Worm (Caenorhabditis elegans) whole organism, L4/young adult: ENCODE measurements around the gene F46C5.2.

Source experiments
- W03F9.2 ChIP-seq: fragments of 150-350 bp; optimal IDR thresholded peaks from 2 replicates; lab custom pipeline; 2014; ENCODE audit warnings: missing biosample characterization, missing genetic modification characterization
- dao-5 ChIP-seq: sonication (generic microtip); optimal IDR thresholded peaks from 2 replicates; lab custom pipeline; 2016; ENCODE audit warnings: missing genotype, missing genetic modification characterization, moderate library complexity, missing compliant biosample characterization
- him-1 ChIP-seq: sonication (generic microtip); optimal IDR thresholded peaks from 2 replicates; lab custom pipeline; 2016; ENCODE audit warnings: missing genotype, missing genetic modification reagents, missing genetic modification characterization, missing compliant biosample characterization

The F46C5.2 gene

ce11 chrII:8829189-8829588 is at the start of gene F46C5.2:
Gene F46C5.2, minus strand, starts transcription at chrII:8829289.
- no peak for TF ChIP-seq W03F9.2
- TF ChIP-seq dao-5 (tag; lab: Kevin White, UChicago), result no peak
- TF ChIP-seq him-1, result no peak

ce11 chrII:8878528-8878927 is 49.4 kb upstream of the F46C5.2 start:
- no peak for TF ChIP-seq W03F9.2
- no peak for TF ChIP-seq him-1
- TF ChIP-seq dao-5 (tag; lab: Kevin White, UChicago), result no peak

DNA sequence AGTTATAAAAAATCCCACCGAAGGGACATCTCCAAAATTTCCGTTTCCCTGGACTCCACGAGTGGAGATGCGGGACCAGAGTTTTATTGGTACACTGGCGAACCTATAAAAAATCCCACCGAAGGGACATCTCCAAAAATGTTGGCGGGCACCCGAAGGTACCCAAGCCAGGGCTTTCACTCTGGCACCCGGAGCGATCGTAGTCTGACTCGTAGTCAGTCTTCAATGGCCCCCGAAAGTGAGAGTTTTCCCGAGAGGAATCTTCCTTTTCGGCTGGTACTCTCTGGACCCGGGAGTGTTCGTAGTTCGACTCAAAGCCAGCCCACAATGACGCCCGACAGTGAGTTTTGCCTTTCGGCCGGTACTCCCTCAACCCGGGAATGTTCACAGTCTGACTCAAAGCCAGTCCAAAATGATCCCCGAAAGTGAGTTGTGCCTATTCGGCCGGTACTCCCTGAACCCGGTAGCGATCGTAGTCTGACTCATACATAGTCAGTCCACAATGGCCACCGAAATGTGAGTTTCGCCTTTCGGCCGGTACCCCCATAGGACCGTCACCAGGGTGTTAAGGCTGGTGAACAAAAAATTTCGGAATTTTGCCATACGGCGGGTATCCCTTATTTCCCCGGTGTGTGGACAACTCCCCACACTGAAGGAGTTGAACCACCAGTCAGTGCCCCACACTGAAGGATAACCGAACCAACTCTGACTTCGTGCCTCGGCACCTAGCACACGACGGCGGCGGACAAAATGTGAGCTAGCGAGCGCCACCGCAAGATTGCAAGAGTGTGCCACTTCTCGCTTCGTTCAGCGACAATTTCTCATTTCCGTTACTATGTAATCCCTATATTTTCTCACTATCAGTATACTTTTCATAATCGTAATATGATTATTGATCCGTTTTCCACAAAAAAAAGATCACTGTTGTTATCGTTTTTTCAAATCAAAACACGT is 48.2 kb upstream of the F46C5.2 start:
- no peak for TF ChIP-seq dao-5 (tag; lab: Kevin White, UChicago)
- no peak for TF ChIP-seq W03F9.2
- TF ChIP-seq him-1, result no peak

ce11 chrII:8873842-8874241 is 44.8 kb upstream of the F46C5.2 start, which contains the start of gene T07D4.2:
Gene T07D4.2, minus strand, starts transcription at chrII:8873942.
- TF ChIP-seq W03F9.2 (no peak), him-1 (no peak), dao-5 (tag; lab: Kevin White, UChicago) (no peak)

ce11 chrII:8866844-8867243 is 37.8 kb upstream of the F46C5.2 start:
- TF ChIP-seq him-1 (no peak), dao-5 (tag; lab: Kevin White, UChicago) (no peak), W03F9.2 (no peak)

DNA sequence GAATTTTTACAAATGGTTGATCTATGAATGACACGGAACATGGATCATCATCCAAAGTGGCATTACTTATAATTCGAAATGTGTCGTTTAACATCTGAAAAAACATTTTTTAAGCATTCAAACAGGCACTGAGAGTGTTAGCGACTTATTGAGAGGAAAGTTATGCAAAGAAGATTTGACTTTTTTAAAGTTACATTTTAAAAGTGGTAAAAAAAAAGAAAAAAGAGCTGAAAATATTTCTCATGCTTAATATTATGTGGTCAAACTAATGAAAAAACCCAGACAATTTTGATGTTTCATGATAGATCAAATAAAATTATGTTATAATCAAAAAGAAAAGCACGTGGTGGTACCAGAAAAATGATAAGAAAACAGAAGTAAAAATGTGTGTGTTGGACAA is 36.0 kb upstream of the F46C5.2 start, which contains the start of gene npr-20:
Gene npr-20 (minus strand): TSS at position 101 of the 400 bp plus-strand sequence.
- TF ChIP-seq him-1 (no peak), W03F9.2 (no peak), dao-5 (tag; lab: Kevin White, UChicago) (no peak)

DNA sequence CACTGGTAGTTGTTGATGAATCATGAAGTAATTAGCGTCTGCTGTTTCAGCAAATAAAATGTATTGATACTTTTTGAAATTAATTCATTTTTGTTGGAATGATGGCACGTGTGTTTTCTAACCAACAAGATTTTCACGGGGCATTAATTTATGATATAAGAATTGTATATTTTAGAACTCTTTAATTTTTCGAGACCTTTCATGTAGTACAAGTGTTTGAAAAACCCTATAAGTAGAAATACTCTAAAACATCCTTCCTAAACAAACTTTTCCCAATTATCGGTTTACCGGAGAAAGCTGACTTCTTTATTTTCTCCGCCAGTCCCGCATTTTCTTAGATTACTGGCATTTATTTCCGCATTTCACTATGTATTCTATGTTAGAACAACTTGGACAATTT is 30.5 kb upstream of the F46C5.2 start, which contains the start of gene snb-6:
Gene snb-6 (minus strand): TSS at position 101 of the 400 bp plus-strand sequence.
- no peak for TF ChIP-seq him-1
- TF ChIP-seq W03F9.2, result no peak
- no peak for TF ChIP-seq dao-5 (tag; lab: Kevin White, UChicago)

DNA sequence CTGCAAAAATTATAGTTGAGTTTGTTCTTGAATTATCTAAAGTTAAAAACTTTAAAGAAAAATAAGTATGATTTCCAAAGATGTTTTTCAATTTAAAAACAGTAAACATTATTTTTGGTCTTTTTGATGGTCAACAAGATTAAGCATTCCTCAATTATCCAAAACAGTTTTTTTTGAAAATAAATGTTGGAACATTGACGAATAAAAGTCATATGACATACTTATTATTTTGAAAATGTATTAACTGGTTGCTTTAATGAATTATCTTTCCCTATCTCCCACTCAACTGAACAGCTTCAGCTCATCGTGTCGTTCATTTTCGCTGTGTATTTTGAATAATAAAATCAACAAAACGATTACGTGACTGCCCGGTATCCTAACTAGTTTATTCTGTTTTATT is 28.0 kb upstream of the F46C5.2 start:
- TF ChIP-seq him-1 (no peak), dao-5 (tag; lab: Kevin White, UChicago) (no peak), W03F9.2 (no peak)

ce11 chrII:8856524-8856923 is 27.4 kb upstream of the F46C5.2 start:
- TF ChIP-seq him-1 (no peak), W03F9.2 (no peak), dao-5 (tag; lab: Kevin White, UChicago) (no peak)

- no peak for TF ChIP-seq dao-5 (tag; lab: Kevin White, UChicago)
- no peak for TF ChIP-seq him-1
- TF ChIP-seq W03F9.2, result no peak
These were observed 25.8 kb upstream of the F46C5.2 start for ce11 chrII:8854874-8855273.

DNA sequence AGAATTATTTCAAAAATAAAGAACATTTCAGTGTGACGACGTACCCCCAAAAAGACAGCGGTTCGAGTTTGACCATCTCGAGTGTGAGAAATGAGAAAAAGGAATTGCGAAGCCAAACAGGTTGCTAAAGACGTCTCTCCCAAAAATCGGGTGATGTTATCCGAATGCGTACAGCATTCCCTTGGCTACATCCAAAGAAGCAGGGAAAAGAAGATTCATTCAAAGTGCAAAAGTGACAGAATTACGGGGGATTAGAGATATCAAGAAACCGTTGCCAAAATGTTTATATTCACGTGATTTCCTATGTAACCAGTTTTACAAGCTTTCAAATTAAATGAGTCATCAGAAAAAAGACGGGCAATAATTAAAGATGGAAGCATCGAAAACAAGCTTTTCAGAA is 24.9 kb upstream of the F46C5.2 start:
- TF ChIP-seq W03F9.2 (no peak), him-1 (no peak), dao-5 (tag; lab: Kevin White, UChicago) (no peak)

ce11 chrII:8853238-8853637 is 24.1 kb upstream of the F46C5.2 start:
- TF ChIP-seq him-1, result no peak
- TF ChIP-seq dao-5 (tag; lab: Kevin White, UChicago), result no peak
- TF ChIP-seq W03F9.2, result no peak

DNA sequence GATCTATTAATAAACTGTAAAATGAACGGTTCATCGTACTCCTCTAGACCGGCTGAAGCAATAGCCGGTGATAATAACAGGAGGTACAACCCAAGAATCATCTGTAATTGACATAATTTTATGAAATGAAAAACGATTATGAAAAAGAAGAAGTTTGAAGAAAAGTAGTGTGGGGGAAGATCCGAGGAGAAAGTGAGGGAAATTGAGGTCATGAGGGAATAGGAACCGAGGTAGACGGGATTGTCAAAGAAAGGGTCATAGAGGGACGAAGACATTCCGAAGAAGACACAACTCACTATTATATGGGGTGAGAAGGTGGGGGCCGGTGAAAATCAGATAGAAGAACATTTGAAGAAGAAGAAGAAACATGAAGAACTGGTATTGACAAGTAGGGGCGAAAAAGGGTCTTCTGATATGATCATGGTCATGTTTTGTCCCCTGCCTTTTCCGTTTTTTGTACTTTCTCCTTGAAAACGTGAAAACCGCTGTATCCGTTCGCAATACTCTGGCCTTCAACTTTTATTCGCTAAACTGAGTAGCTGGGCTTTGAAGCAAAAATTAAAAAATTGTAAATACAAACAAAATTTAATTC is 23.0 kb upstream of the F46C5.2 start, which contains the start of gene oac-46:
Gene oac-46 (minus strand): TSS at position 101 of the 592 bp plus-strand sequence.
- TF ChIP-seq him-1, result no peak
- no peak for TF ChIP-seq dao-5 (tag; lab: Kevin White, UChicago)
- TF ChIP-seq W03F9.2, result no peak

- no peak for TF ChIP-seq him-1
- TF ChIP-seq W03F9.2, result no peak
- TF ChIP-seq dao-5 (tag; lab: Kevin White, UChicago), result no peak
These were observed 19.9 kb upstream of the F46C5.2 start for ce11 chrII:8848984-8849383.

- TF ChIP-seq dao-5 (tag; lab: Kevin White, UChicago) (no peak), him-1 (no peak), W03F9.2 (no peak)
These were observed 16.8 kb upstream of the F46C5.2 start for ce11 chrII:8845932-8846331.
